Fruit fly (Drosophila melanogaster): ENCODE data around the gene Spps.

The Spps gene

DNA sequence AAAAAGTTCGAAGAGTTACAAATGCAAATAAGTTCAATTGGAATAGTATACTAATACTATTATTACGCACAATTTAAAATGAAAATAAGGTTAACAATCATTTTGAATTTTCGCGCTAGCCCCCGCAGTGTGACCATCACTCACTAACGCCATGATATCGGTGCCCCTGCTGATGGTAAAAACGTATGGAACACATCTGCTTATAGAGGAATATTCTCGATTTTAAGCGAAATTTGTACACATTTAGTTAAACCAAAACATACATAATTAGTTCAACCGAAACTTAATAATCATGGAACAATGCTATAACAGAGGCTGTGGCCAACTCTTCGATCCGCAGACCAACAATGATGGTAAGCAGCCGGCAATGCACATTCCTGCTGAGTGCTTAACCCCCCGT is 40.5 kb downstream of the Spps start, which contains the start of gene mora:
TSS of gene mora (plus strand) at position 172 of the 400 bp plus-strand sequence.
- TF ChIP-seq br (GFP tag; optimal IDR thresholded peaks at IDR 0.05) (no peak), HLH106 (tag; optimal IDR thresholded peaks at IDR 0.05) (no peak), Dif (GFP tag; optimal IDR thresholded peaks at IDR 0.05; ENCODE audit: partially characterized antibody) (no peak), Mio (GFP tag; optimal IDR thresholded peaks at IDR 0.05) (no peak), dl (GFP tag; optimal IDR thresholded peaks at IDR 0.05; ENCODE audit: insufficient read depth in 1 of 2, partially characterized antibody in 2 of 2) (no peak), Jra (GFP tag; optimal IDR thresholded peaks at IDR 0.05) (no peak), Abd-B (GFP tag; optimal IDR thresholded peaks at IDR 0.05) (no peak), usp (GFP tag; optimal IDR thresholded peaks at IDR 0.05) (no peak), lola (GFP tag; optimal IDR thresholded peaks at IDR 0.05) (no peak), CrebA (GFP tag; optimal IDR thresholded peaks at IDR 0.05; ENCODE audit: borderline replicate concordance) (no peak), CG32264 (GFP tag; optimal IDR thresholded peaks at IDR 0.05) (no peak), ey (GFP tag; optimal IDR thresholded peaks at IDR 0.05) (no peak), N (GFP tag; optimal IDR thresholded peaks at IDR 0.05) (no peak), sv (GFP tag; optimal IDR thresholded peaks at IDR 0.05) (no peak), sage (GFP tag; optimal IDR thresholded peaks at IDR 0.05) (no peak), pan (optimal IDR thresholded peaks at IDR 0.05) (no peak), Hr83 (GFP tag; optimal IDR thresholded peaks at IDR 0.05; ENCODE audit: poor library complexity, severe bottlenecking) (no peak)

Measured in whole organism, wandering third instar larva.